Worm (Caenorhabditis elegans) whole organism, L3 larva: ENCODE results near the gene K02D3.2.

Source experiments
- ama-1 ChIP-seq: fragments of 150-350 bp; optimal IDR thresholded peaks from 2 replicates; lab custom pipeline; 2018
- fkh-10 ChIP-seq: sonication (generic microtip); optimal IDR thresholded peaks from 2 replicates; lab custom pipeline; 2017; ENCODE audit warnings: missing biosample characterization, missing genetic modification reagents, missing genetic modification characterization
- fkh-2 ChIP-seq: fragments of 150-350 bp; optimal IDR thresholded peaks from 2 replicates; lab custom pipeline; 2014; ENCODE audit warnings: missing biosample characterization, missing genetic modification reagents, missing genetic modification characterization
- lin-15B ChIP-seq: fragments of 150-350 bp; optimal IDR thresholded peaks from 2 replicates; lab custom pipeline; 2014; ENCODE audit warnings: missing biosample characterization, missing genetic modification characterization
- nhr-11 ChIP-seq: fragments of 150-350 bp; optimal IDR thresholded peaks from 2 replicates; lab custom pipeline; 2014; ENCODE audit warnings: missing biosample characterization, missing genetic modification characterization
- nhr-23 ChIP-seq: fragments of 150-350 bp; optimal IDR thresholded peaks from 2 replicates; lab custom pipeline; 2014; ENCODE audit warnings: missing biosample characterization, missing genetic modification reagents, missing genetic modification characterization
- zag-1 ChIP-seq: fragments of 150-350 bp; optimal IDR thresholded peaks from 2 replicates; lab custom pipeline; 2014; ENCODE audit warnings: missing biosample characterization, missing genetic modification characterization
- ztf-4 ChIP-seq: fragments of 150-350 bp; optimal IDR thresholded peaks from 2 replicates; lab custom pipeline; 2014; ENCODE audit warnings: missing biosample characterization, missing genetic modification characterization

DNA sequence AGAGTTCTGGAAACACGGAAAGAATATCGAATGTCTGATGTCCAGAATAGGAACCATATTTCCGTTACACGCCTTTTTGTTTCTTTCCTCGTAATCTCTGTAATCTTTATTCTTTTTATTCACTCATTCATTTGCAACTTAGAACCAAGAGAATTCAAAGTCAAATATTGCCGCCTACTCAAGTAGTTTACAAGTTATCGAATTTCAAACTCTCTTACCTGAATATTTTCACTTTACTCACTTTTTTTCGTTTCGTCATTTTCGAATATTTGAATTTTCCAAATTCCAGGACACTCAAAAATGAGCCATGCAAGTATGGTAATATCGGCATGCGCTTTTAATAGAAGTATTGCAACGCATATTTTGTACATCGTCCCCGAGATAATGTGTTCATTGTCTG is 12.6 kb upstream of the K02D3.2 start, which contains the start of gene K11E4.6:
- TF ChIP-seq fkh-2 (no peak), lin-15B (tag; lab: Kevin White, UChicago) (no peak), nhr-23 (no peak), ztf-4 (tag; lab: Kevin White, UChicago) (no peak), ama-1 (lab: Kevin White, UChicago) (no peak), fkh-10 (GFP tag; lab: Kevin White, UChicago) (no peak), zag-1 (tag; lab: Kevin White, UChicago) (no peak), nhr-11 (no peak)
